Worm (Caenorhabditis elegans) whole organism, midembryonic: Measurements from ENCODE around the gene C05D10.4.

Experiments used
- T22C8.4 ChIP-seq: fragments of 200-800 bp; sonication (Bioruptor generic); IDR thresholded peaks from 2 replicates; pipeline ENCODE4 v1.3.6; 2022; ENCODE audit warnings: missing genetic modification characterization, missing compliant biosample characterization
- cog-1 ChIP-seq: sonication (generic microtip); optimal IDR thresholded peaks from 2 replicates; lab custom pipeline; 2016; ENCODE audit warnings: missing genetic modification characterization, missing compliant biosample characterization
- flt-1 ChIP-seq: fragments of 200-800 bp; sonication (Bioruptor generic); IDR thresholded peaks from 2 replicates; pipeline ENCODE4 v1.3.6; 2022; ENCODE audit warnings: missing genetic modification characterization, missing compliant biosample characterization
- klf-2 ChIP-seq: fragments of 200-800 bp; sonication (Bioruptor generic); conservative IDR thresholded peaks from 2 replicates; pipeline ENCODE4 v1.3.6; 2022; ENCODE audit warnings: missing genetic modification reagents, missing genetic modification characterization, missing compliant biosample characterization
- med-1 ChIP-seq: sonication (generic microtip); optimal IDR thresholded peaks from 2 replicates; lab custom pipeline; 2017; ENCODE audit warnings: missing genetic modification characterization, mild to moderate bottlenecking, missing compliant biosample characterization, antibody characterized with exemption, missing genetic modification reagents; ENCODE audit not compliant: insufficient read depth
- ref-1 ChIP-seq: fragments of 200-800 bp; sonication (Bioruptor generic); conservative IDR thresholded peaks from 2 replicates; pipeline ENCODE4 v1.3.6; 2022; ENCODE audit warnings: missing genetic modification reagents, missing genetic modification characterization, missing compliant biosample characterization
- tab-1 ChIP-seq: fragments of 200-800 bp; sonication (Bioruptor generic); IDR thresholded peaks from 2 replicates; pipeline ENCODE4 v1.3.6; 2022; ENCODE audit warnings: missing genetic modification characterization, missing compliant biosample characterization
- ztf-23 ChIP-seq: fragments of 200-800 bp; sonication (Bioruptor generic); IDR thresholded peaks from 2 replicates; pipeline ENCODE4 v1.3.6; 2022; ENCODE audit warnings: missing genetic modification reagents, missing genetic modification characterization, missing compliant biosample characterization
- ztf-29 ChIP-seq: fragments of 200-800 bp; sonication (Bioruptor generic); IDR thresholded peaks from 2 replicates; pipeline ENCODE4 v1.3.6; 2022; ENCODE audit warnings: missing genetic modification reagents, missing genetic modification characterization, missing compliant biosample characterization

Gene C05D10.4

DNA sequence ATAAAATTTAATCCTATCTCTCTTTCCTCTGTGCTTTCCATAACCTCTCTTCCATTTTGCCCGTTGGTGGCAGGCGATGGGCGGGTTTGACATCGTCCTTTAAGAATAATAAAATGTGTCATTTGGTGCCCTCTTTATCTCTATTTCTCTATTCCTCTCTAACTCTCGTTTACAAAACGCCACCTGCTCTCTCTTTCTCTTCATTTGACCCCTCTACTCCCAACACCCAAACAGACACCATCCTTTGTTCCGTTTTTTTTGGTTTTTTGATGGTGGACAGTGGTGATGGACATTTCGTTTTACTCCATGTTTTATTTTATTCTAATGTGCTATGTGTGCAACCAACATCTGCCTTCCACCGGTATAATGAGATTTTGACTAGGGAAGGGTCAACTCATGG lies 23.7 kb downstream of the C05D10.4 start:
- TF ChIP-seq ztf-29 (GFP tag; lab: Robert Waterston, UW), result no peak
- 0 out of 2 replicates have a peak, but pooled peaks have one; percentile 35 for TF ChIP-seq flt-1 (GFP tag; lab: Robert Waterston, UW)
- no peak for TF ChIP-seq tab-1 (GFP tag; lab: Robert Waterston, UW)
- no peak for TF ChIP-seq ref-1 (GFP tag; lab: Robert Waterston, UW)

- no peak for TF ChIP-seq cog-1 (tag; lab: Kevin White, UChicago)
- no peak for TF ChIP-seq ztf-29 (GFP tag; lab: Robert Waterston, UW)
- no peak for TF ChIP-seq tab-1 (GFP tag; lab: Robert Waterston, UW)
- no peak for TF ChIP-seq T22C8.4
- no peak for TF ChIP-seq klf-2
- TF ChIP-seq flt-1 (GFP tag; lab: Robert Waterston, UW), result no peak
- TF ChIP-seq ztf-23 (GFP tag; lab: Robert Waterston, UW), result no peak
- no peak for TF ChIP-seq med-1 (GFP tag; lab: Kevin White, UChicago)
- TF ChIP-seq ref-1 (GFP tag; lab: Robert Waterston, UW), result no peak
These were observed 24.7 kb downstream of the C05D10.4 start for ce11 chrIII:6077973-6078372.

DNA sequence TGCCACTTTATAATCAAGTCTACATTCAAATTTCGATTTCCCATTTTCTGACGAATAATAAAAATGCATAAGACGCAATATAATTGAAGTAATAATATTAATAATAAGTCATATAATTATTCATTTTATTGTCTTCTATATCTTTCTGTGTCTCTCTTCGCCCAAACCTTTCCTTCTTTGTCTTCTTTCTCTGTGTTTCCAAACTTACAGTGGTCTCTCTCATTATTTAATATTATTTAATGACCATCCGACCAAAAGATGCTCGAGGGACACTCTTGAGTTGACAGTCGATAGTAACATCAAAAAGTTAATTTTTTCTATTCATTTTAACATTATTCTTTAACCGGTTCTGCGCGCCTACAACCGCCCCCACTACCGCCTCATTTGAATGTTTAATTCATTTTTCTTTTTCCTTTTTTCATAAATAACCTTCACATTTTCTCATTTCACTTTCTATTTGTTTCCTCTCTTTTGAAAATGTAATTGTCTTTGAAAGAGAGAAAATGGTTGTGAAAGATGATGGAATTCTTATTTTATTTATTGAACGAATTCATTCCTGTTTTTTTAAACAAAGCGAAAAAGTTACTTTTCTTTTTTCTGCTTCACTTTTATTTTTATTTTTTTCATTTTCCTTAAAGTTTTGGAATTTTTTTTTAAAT lies 28.9 kb downstream of the C05D10.4 start:
- TF ChIP-seq cog-1 (tag; lab: Kevin White, UChicago) (peak; percentile 8), flt-1 (GFP tag; lab: Robert Waterston, UW) (no peak), med-1 (GFP tag; lab: Kevin White, UChicago) (no peak), ref-1 (GFP tag; lab: Robert Waterston, UW) (no peak)

ce11 chrIII:6072937-6073336 lies 29.7 kb downstream of the C05D10.4 start:
- no peak for TF ChIP-seq ztf-29 (GFP tag; lab: Robert Waterston, UW)
- no peak for TF ChIP-seq ref-1 (GFP tag; lab: Robert Waterston, UW)
- no peak for TF ChIP-seq med-1 (GFP tag; lab: Kevin White, UChicago)
- TF ChIP-seq tab-1 (GFP tag; lab: Robert Waterston, UW), result no peak
- TF ChIP-seq T22C8.4, result no peak
- TF ChIP-seq cog-1 (tag; lab: Kevin White, UChicago), result no peak
- TF ChIP-seq klf-2, result no peak
- no peak for TF ChIP-seq ztf-23 (GFP tag; lab: Robert Waterston, UW)
- TF ChIP-seq flt-1 (GFP tag; lab: Robert Waterston, UW), result no peak

- TF ChIP-seq T22C8.4 (no peak), tab-1 (GFP tag; lab: Robert Waterston, UW) (no peak), ztf-23 (GFP tag; lab: Robert Waterston, UW) (no peak), klf-2 (no peak), ref-1 (GFP tag; lab: Robert Waterston, UW) (no peak), med-1 (GFP tag; lab: Kevin White, UChicago) (no peak), cog-1 (tag; lab: Kevin White, UChicago) (no peak), flt-1 (GFP tag; lab: Robert Waterston, UW) (no peak), ztf-29 (GFP tag; lab: Robert Waterston, UW) (no peak)
These were observed 35.1 kb downstream of the C05D10.4 start, which contains the start of gene mapk-15 for ce11 chrIII:6067557-6067956. Gene mapk-15, plus strand, starts transcription at chrIII:6067857.

DNA sequence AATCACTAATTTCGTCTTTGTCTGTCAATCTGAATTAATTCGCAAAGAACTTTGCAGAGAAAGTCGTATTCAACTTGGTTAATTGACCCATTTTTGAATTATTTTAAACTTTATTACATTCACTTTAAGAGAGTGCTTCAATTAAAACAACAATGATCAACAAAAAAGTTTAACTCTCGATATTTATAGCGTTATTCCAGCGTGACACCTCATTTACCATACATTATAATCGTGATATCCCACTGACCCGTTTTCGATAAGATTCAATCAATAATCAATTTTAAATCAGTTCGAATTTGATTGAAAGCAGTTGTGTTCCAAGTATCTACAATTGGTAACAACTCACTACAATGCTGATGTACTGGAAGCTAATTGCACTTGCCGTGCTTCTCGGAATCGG lies 45.9 kb downstream of the C05D10.4 start, which contains the start of gene clc-10:
TSS of gene clc-10 (plus strand) at position 301 of the 400 bp plus-strand sequence.
- TF ChIP-seq T22C8.4, result no peak

DNA sequence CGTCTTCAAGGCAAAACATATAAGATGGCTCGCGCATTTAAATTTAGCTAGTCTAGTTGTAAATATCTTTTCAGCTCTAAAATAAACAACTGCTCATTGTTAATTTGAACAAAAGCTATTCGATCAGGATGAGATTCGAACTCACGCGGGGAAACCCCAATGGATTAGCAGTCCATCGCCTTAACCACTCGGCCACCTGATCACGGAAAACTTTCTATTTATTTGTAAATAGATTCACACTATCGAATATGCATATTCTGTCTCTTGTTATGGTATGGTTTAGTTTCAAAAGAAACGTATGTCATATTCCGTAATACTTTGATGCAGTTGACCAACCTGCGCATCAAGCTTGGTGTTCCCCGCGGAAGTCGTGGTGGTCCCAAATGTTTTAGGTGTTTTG lies 46.5 kb downstream of the C05D10.4 start:
- TF ChIP-seq med-1 (GFP tag; lab: Kevin White, UChicago) (no peak), ref-1 (GFP tag; lab: Robert Waterston, UW) (no peak), ztf-23 (GFP tag; lab: Robert Waterston, UW) (no peak), tab-1 (GFP tag; lab: Robert Waterston, UW) (no peak), cog-1 (tag; lab: Kevin White, UChicago) (no peak), T22C8.4 (no peak), ztf-29 (GFP tag; lab: Robert Waterston, UW) (no peak)

DNA sequence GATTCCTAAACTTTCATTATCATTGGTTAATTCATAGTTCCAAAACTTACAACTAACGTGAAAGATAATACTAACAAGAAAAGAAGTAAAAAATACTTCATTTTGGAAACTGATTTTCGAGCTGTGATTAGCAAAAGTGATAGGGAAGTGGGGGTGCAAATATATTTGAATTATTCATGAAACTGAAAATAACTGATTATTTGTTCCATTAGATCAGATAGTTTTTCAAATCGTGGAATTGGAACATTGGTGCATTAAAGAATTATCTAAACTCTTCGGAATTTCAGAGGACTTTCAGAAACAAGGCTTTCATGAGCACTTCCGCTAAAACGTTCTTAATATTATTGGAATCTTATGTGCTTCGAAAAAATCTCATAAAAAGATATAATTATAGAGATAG lies 47.0 kb downstream of the C05D10.4 start, which contains the start of gene F40H6.5:
TSS of gene F40H6.5 (minus strand) at position 101 of the 400 bp plus-strand sequence.
- TF ChIP-seq med-1 (GFP tag; lab: Kevin White, UChicago) (no peak), T22C8.4 (no peak), tab-1 (GFP tag; lab: Robert Waterston, UW) (no peak), flt-1 (GFP tag; lab: Robert Waterston, UW) (no peak), klf-2 (no peak), ztf-23 (GFP tag; lab: Robert Waterston, UW) (no peak), ref-1 (GFP tag; lab: Robert Waterston, UW) (no peak), ztf-29 (GFP tag; lab: Robert Waterston, UW) (no peak), cog-1 (tag; lab: Kevin White, UChicago) (no peak)

DNA sequence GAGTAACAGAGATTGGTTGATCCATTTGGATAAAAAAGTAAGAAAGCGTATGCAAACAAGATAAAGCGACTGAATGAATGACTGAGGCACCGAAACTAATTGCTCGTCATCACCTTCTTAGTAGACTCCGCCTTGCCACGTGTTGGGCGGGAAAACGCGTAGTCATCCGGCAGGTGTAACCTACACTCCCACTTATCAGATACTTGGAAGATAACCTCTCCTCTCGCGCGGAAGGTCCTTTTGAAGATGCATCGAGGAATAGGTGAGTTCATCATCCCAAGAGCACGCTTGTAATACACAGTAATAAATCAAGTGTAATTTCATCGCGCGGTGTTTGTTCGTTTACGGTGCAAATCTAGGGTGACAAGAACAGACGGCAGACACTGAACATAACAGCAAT lies 55.8 kb downstream of the C05D10.4 start, which contains the start of gene tbx-11:
TSS of gene tbx-11 (minus strand) at position 101 of the 400 bp plus-strand sequence.
- no peak for TF ChIP-seq med-1 (GFP tag; lab: Kevin White, UChicago)
- no peak for TF ChIP-seq flt-1 (GFP tag; lab: Robert Waterston, UW)
- no peak for TF ChIP-seq ztf-29 (GFP tag; lab: Robert Waterston, UW)
- no peak for TF ChIP-seq T22C8.4
- TF ChIP-seq cog-1 (tag; lab: Kevin White, UChicago), result no peak
- TF ChIP-seq ztf-23 (GFP tag; lab: Robert Waterston, UW), result no peak
- TF ChIP-seq klf-2, result no peak
- no peak for TF ChIP-seq tab-1 (GFP tag; lab: Robert Waterston, UW)
- TF ChIP-seq ref-1 (GFP tag; lab: Robert Waterston, UW), result no peak

DNA sequence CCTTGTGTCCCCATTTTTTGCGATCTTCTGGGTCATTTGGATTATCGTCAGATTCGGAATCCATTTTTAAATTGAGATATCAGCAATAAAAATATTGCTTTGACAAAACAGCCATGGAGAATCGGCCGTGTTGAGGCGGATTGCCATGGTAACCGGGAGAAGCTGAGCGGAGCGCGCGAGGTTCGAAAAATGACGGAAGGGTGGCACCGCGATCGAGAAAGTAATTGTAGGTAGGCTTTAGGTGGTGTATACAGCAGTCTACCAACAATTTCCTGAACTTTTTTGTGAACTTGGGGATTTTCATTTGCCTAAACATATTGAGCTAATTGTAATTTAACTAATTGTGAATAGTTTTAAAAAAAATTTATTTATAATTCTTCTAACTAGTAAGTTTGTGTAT lies 63.3 kb downstream of the C05D10.4 start, which contains the start of gene ift-139:
TSS of gene ift-139 (minus strand) at position 101 of the 400 bp plus-strand sequence.
- TF ChIP-seq ztf-23 (GFP tag; lab: Robert Waterston, UW), result no peak
